Fruit fly (Drosophila melanogaster): Measurements from ENCODE around the gene GV1.

Gene GV1

dm6 chr3L:1774713-1775648, 35.4 kb upstream of the GV1 start, which contains the start of the genes CG13933 and PolD2 (continued):
- TF ChIP-seq CG8478 (optimal IDR thresholded peaks at IDR 0.05): no peak
- TF ChIP-seq CG2120 (GFP tag; optimal IDR thresholded peaks at IDR 0.05): peak; percentile 96
- peak; percentile 95 for TF ChIP-seq CG18262 (tag; optimal IDR thresholded peaks at IDR 0.05)
- peak; percentile 77 for TF ChIP-seq CG18476 (GFP tag; optimal IDR thresholded peaks at IDR 0.05)
- TF ChIP-seq CG2678 (tag; optimal IDR thresholded peaks at IDR 0.05): peak; percentile 92
- peak; percentile 92 for TF ChIP-seq trh (GFP tag; optimal IDR thresholded peaks at IDR 0.05)
- TF ChIP-seq CG10274 (GFP tag; optimal IDR thresholded peaks at IDR 0.05): no peak
- peak; percentile 92 for TF ChIP-seq CG7745 (tag; optimal IDR thresholded peaks at IDR 0.05)
- peak; percentile 98 for TF ChIP-seq CG32772 (GFP tag; IDR thresholded peaks at IDR 0.05)
- peak; percentile 99 for TF ChIP-seq CG32767 (GFP tag; IDR thresholded peaks at IDR 0.05)
- TF ChIP-seq CG13296 (GFP tag; optimal IDR thresholded peaks at IDR 0.05): no peak
- TF ChIP-seq CG10654 (GFP tag; optimal IDR thresholded peaks at IDR 0.05): no peak
- peak; percentile 85 for TF ChIP-seq CG7786 (GFP tag; optimal IDR thresholded peaks at IDR 0.05)
- TF ChIP-seq CG1024 (GFP tag; IDR thresholded peaks at IDR 0.05): peak; percentile 92
- TF ChIP-seq hth (optimal IDR thresholded peaks at IDR 0.05): no peak
- TF ChIP-seq wor (GFP tag; IDR thresholded peaks at IDR 0.05): peak; percentile 98
- no peak for TF ChIP-seq Fer1 (GFP tag; optimal IDR thresholded peaks at IDR 0.05)
- TF ChIP-seq luna (GFP tag; optimal IDR thresholded peaks at IDR 0.05): no peak
- peak; percentile 89 for TF ChIP-seq ham (GFP tag; IDR thresholded peaks at IDR 0.05)
- TF ChIP-seq CG17385 (GFP tag; optimal IDR thresholded peaks at IDR 0.05): peak; percentile 98
- peak; percentile 90 for TF ChIP-seq CG2875 (GFP tag; optimal IDR thresholded peaks at IDR 0.05)
- TF ChIP-seq Sox100B (GFP tag; optimal IDR thresholded peaks at IDR 0.05): no peak
- peak; percentile 94 for TF ChIP-seq CG9437 (GFP tag; optimal IDR thresholded peaks at IDR 0.05)
- no peak for TF ChIP-seq CG18599 (GFP tag; optimal IDR thresholded peaks at IDR 0.05)
- peak; percentile 89 for TF ChIP-seq Fer3 (tag; optimal IDR thresholded peaks at IDR 0.05)
- TF ChIP-seq sc (optimal IDR thresholded peaks at IDR 0.05): no peak
- peak; percentile 96 for TF ChIP-seq sc (GFP tag; optimal IDR thresholded peaks at IDR 0.05)
- peak; percentile 91 for TF ChIP-seq CG4707 (GFP tag; optimal IDR thresholded peaks at IDR 0.05)
- TF ChIP-seq sr (GFP tag; IDR thresholded peaks at IDR 0.05): peak; percentile 48; the same call in 1 of the 3 replicates
- TF ChIP-seq CG2202 (tag; optimal IDR thresholded peaks at IDR 0.05): peak; percentile 96
- TF ChIP-seq CG1792 (GFP tag; optimal IDR thresholded peaks at IDR 0.05): no peak
- peak; percentile 97 for TF ChIP-seq ara (GFP tag; IDR thresholded peaks at IDR 0.05)
- peak; percentile 91 for TF ChIP-seq CG31224 (GFP tag; IDR thresholded peaks at IDR 0.05)
- TF ChIP-seq CG17361 (GFP tag; IDR thresholded peaks at IDR 0.05): no peak
- no peak for TF ChIP-seq Nf-YC (tag; optimal IDR thresholded peaks at IDR 0.05)
- peak; percentile 92 for TF ChIP-seq CG30403 (GFP tag; optimal IDR thresholded peaks at IDR 0.05)
- TF ChIP-seq CG11504 (tag; optimal IDR thresholded peaks at IDR 0.05): no peak
- TF ChIP-seq br (optimal IDR thresholded peaks at IDR 0.05): no peak
- TF ChIP-seq vvl (GFP tag; IDR thresholded peaks at IDR 0.05): peak; percentile 95
- no peak for TF ChIP-seq tll (GFP tag; optimal IDR thresholded peaks at IDR 0.05)
- TF ChIP-seq CG2199 (GFP tag; IDR thresholded peaks at IDR 0.05): peak; percentile 89
- peak; percentile 79 for TF ChIP-seq CG11398 (GFP tag; optimal IDR thresholded peaks at IDR 0.05)
- peak; percentile 81 for TF ChIP-seq bbx (GFP tag; IDR thresholded peaks at IDR 0.05; ENCODE audit: partially characterized antibody)
- peak; percentile 60 for TF ChIP-seq Elba2 (GFP tag; optimal IDR thresholded peaks at IDR 0.05)
- peak; percentile 98 for TF ChIP-seq CG3847 (GFP tag; IDR thresholded peaks at IDR 0.05)
- TF ChIP-seq CG15696 (tag; optimal IDR thresholded peaks at IDR 0.05): peak; percentile 76
- peak; percentile 77 for TF ChIP-seq Dip3 (GFP tag; optimal IDR thresholded peaks at IDR 0.05)
- peak; percentile 97 for TF ChIP-seq CG43689 (GFP tag; IDR thresholded peaks at IDR 0.05)
- peak; percentile 99 for TF ChIP-seq Sox102F (GFP tag; optimal IDR thresholded peaks at IDR 0.05)
- peak; percentile 85 for TF ChIP-seq CG11456 (GFP tag; IDR thresholded peaks at IDR 0.05)
